Worm (Caenorhabditis elegans) whole organism, late embryonic: ENCODE data around the gene unc-1.

Experiments
- K02D7.2 ChIP-seq: sonication (generic microtip); optimal IDR thresholded peaks from 2 replicates; lab custom pipeline; 2017; ENCODE audit warnings: mild to moderate bottlenecking, missing genetic modification characterization, missing compliant biosample characterization
- dmd-4 ChIP-seq: sonication (generic microtip); optimal IDR thresholded peaks from 2 replicates; lab custom pipeline; 2016; ENCODE audit warnings: borderline replicate concordance, missing genetic modification characterization, missing compliant biosample characterization
- elt-4 ChIP-seq: sonication (generic microtip); optimal IDR thresholded peaks from 2 replicates; lab custom pipeline; 2016; ENCODE audit warnings: missing genetic modification characterization, missing compliant biosample characterization
- hlh-13 ChIP-seq: fragments of 200-800 bp; sonication (Bioruptor generic); optimal IDR thresholded peaks from 2 replicates; lab custom pipeline; 2018; ENCODE audit warnings: mild to moderate bottlenecking, missing genetic modification characterization, missing compliant biosample characterization
- pqm-1 ChIP-seq: sonication (generic microtip); optimal IDR thresholded peaks from 2 replicates; lab custom pipeline; 2016; ENCODE audit warnings: missing genetic modification characterization, missing compliant biosample characterization
- ttx-3 ChIP-seq: sonication (generic microtip); optimal IDR thresholded peaks from 2 replicates; lab custom pipeline; 2016; ENCODE audit warnings: missing genetic modification reagents, missing genetic modification characterization, missing compliant biosample characterization
- unc-55 ChIP-seq: sonication (generic microtip); optimal IDR thresholded peaks from 2 replicates; lab custom pipeline; 2017; ENCODE audit warnings: missing biosample characterization, missing genetic modification reagents, missing genetic modification characterization

DNA sequence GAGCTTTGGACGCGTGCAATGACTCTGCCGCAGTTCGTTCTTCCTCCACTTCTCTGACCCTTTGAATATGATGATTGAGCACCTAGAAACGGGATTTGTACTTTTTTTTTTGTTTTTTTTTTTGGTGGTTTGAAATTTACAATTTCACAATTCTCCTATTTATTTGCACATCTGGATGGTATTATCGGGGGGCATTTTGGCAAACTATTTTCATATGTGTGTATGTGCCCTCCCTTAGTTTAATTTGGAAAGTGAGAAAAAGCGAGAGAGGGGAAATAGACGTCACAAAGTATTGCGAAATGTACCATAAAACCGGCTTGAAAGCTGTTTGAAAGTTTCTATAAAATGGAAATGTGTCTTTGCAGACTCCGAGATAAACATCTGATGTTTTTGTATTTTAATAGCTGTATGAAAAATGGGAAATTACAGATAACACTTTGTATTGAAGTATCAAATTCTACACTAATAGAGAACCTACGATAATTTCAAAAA, 24.2 kb upstream of the unc-1 start:
- TF ChIP-seq elt-4 (tag; lab: Kevin White, UChicago) (no peak), unc-55 (GFP tag; lab: Kevin White, UChicago) (no peak), dmd-4 (no peak), hlh-13 (GFP tag; lab: Kevin White, UChicago) (no peak), ttx-3 (no peak), K02D7.2 (tag; lab: Kevin White, UChicago) (no peak), pqm-1 (tag; lab: Kevin White, UChicago) (no peak)
